Worm (Caenorhabditis elegans) whole organism, L2 larva: Measurements from ENCODE around the gene M110.9.

Experiments
- C34F6.9 ChIP-seq: fragments of 150-350 bp; optimal IDR thresholded peaks from 2 replicates; lab custom pipeline; 2014; ENCODE audit warnings: missing biosample characterization, missing genetic modification characterization
- F13H6.1 ChIP-seq: sonication (generic microtip); optimal IDR thresholded peaks from 2 replicates; lab custom pipeline; 2016; ENCODE audit warnings: missing genetic modification characterization, missing compliant biosample characterization
- Y55F3AM.14 ChIP-seq: fragments of 200-800 bp; sonication (Bioruptor generic); optimal IDR thresholded peaks from 2 replicates; lab custom pipeline; 2018; ENCODE audit warnings: mild to moderate bottlenecking, missing genetic modification characterization, missing compliant biosample characterization
- aly-2 ChIP-seq: fragments of 150-350 bp; optimal IDR thresholded peaks from 2 replicates; lab custom pipeline; 2014; ENCODE audit warnings: missing biosample characterization, missing genetic modification characterization
- ama-1 ChIP-seq: fragments of 150-350 bp; optimal IDR thresholded peaks from 2 replicates; lab custom pipeline; 2018; ENCODE audit warnings: inconsistent platforms
- blmp-1 ChIP-seq: sonication (generic microtip); optimal IDR thresholded peaks from 2 replicates; lab custom pipeline; 2017; ENCODE audit warnings: missing genetic modification characterization, mild to moderate bottlenecking, missing compliant biosample characterization, antibody characterized with exemption, moderate library complexity; ENCODE audit not compliant: insufficient read depth
- ceh-16 ChIP-seq: fragments of 150-350 bp; optimal IDR thresholded peaks from 2 replicates; lab custom pipeline; 2014; ENCODE audit warnings: missing biosample characterization, missing genetic modification characterization
- ceh-82 ChIP-seq: fragments of 150-350 bp; optimal IDR thresholded peaks from 2 replicates; lab custom pipeline; 2014; ENCODE audit warnings: missing biosample characterization, missing genetic modification characterization
- crh-2 ChIP-seq: sonication (generic microtip); optimal IDR thresholded peaks from 2 replicates; lab custom pipeline; 2017; ENCODE audit warnings: missing biosample characterization, missing genetic modification characterization
- egl-27 ChIP-seq: sonication (generic microtip); optimal IDR thresholded peaks from 3 replicates; lab custom pipeline; 2017; ENCODE audit warnings: missing biosample characterization, missing genetic modification reagents, missing genetic modification characterization
- elt-1 ChIP-seq: fragments of 150-350 bp; optimal IDR thresholded peaks from 2 replicates; lab custom pipeline; 2014; ENCODE audit warnings: missing biosample characterization, missing genetic modification characterization
- elt-3 ChIP-seq: sonication (generic microtip); optimal IDR thresholded peaks from 2 replicates; lab custom pipeline; 2017; ENCODE audit warnings: missing biosample characterization, missing genetic modification characterization
- fos-1 ChIP-seq: fragments of 150-350 bp; optimal IDR thresholded peaks from 2 replicates; lab custom pipeline; 2014; ENCODE audit warnings: missing biosample characterization, missing genetic modification characterization
- lin-11 ChIP-seq: fragments of 150-350 bp; sonication (generic microtip); optimal IDR thresholded peaks from 2 replicates; lab custom pipeline; 2014; ENCODE audit warnings: missing biosample characterization, missing genetic modification characterization, inconsistent platforms, mixed read lengths
- lin-39 ChIP-seq: fragments of 150-350 bp; optimal IDR thresholded peaks from 2 replicates; lab custom pipeline; 2014; ENCODE audit warnings: missing biosample characterization, missing genetic modification reagents, missing genetic modification characterization
- lsy-2 ChIP-seq, 2 experiments: fragments of 150-350 bp in 1 of 2; sonication (generic microtip) in 1 of 2; optimal IDR thresholded peaks; 2 replicates each; lab custom pipeline; 2014 to 2017; ENCODE audit warnings: missing biosample characterization in 2 of 2, missing genetic modification characterization in 2 of 2
- mab-5 ChIP-seq: fragments of 150-350 bp; optimal IDR thresholded peaks from 2 replicates; lab custom pipeline; 2014; ENCODE audit warnings: missing biosample characterization, missing genetic modification characterization
- mbf-1 ChIP-seq: sonication (generic microtip); optimal IDR thresholded peaks from 2 replicates; lab custom pipeline; 2017; ENCODE audit warnings: missing biosample characterization, missing genetic modification characterization
- nhr-10 ChIP-seq: sonication (generic microtip); optimal IDR thresholded peaks from 2 replicates; lab custom pipeline; 2017; ENCODE audit warnings: missing biosample characterization, missing genetic modification characterization
- nhr-11 ChIP-seq: fragments of 150-350 bp; optimal IDR thresholded peaks from 2 replicates; lab custom pipeline; 2014; ENCODE audit warnings: missing biosample characterization, missing genetic modification characterization
- nhr-129 ChIP-seq: fragments of 150-350 bp; optimal IDR thresholded peaks from 2 replicates; lab custom pipeline; 2014; ENCODE audit warnings: missing biosample characterization, missing genetic modification characterization
- nhr-23 ChIP-seq: fragments of 150-350 bp; optimal IDR thresholded peaks from 2 replicates; lab custom pipeline; 2014; ENCODE audit warnings: missing biosample characterization, missing genetic modification reagents, missing genetic modification characterization
- nhr-237 ChIP-seq: fragments of 150-350 bp; optimal IDR thresholded peaks from 2 replicates; lab custom pipeline; 2014; ENCODE audit warnings: missing biosample characterization, missing genetic modification characterization
- nhr-25 ChIP-seq: fragments of 150-350 bp; sonication (generic microtip); optimal IDR thresholded peaks from 3 replicates; lab custom pipeline; 2014; ENCODE audit warnings: missing biosample characterization, missing genetic modification characterization
- nhr-6 ChIP-seq: fragments of 150-350 bp; optimal IDR thresholded peaks from 2 replicates; lab custom pipeline; 2014; ENCODE audit warnings: missing biosample characterization, missing genetic modification characterization
- peb-1 ChIP-seq: fragments of 150-350 bp; optimal IDR thresholded peaks from 2 replicates; lab custom pipeline; 2014; ENCODE audit warnings: missing biosample characterization, missing genetic modification characterization
- skn-1 ChIP-seq: sonication (generic microtip); optimal IDR thresholded peaks from 2 replicates; lab custom pipeline; 2017; ENCODE audit warnings: missing biosample characterization, missing genetic modification characterization
- sma-9 ChIP-seq, 2 experiments: fragments of 150-350 bp in 1 of 2; sonication (generic microtip) in 1 of 2; optimal IDR thresholded peaks; 2 replicates each; lab custom pipeline; 2014 to 2016; ENCODE audit warnings: missing genetic modification characterization in 2 of 2, mild to moderate bottlenecking in 1 of 2, missing biosample characterization in 1 of 2, missing compliant biosample characterization in 1 of 2, missing genetic modification reagents in 1 of 2, moderate library complexity in 1 of 2
- unc-39 ChIP-seq: fragments of 150-350 bp; optimal IDR thresholded peaks from 2 replicates; lab custom pipeline; 2014; ENCODE audit warnings: missing biosample characterization, missing genetic modification characterization
- ztf-1 ChIP-seq: fragments of 200-800 bp; sonication (Bioruptor generic); conservative IDR thresholded peaks from 2 replicates; pipeline ENCODE4 v1.3.6; 2022; ENCODE audit warnings: missing genetic modification characterization, missing compliant biosample characterization
- ztf-11 ChIP-seq: sonication (generic microtip); optimal IDR thresholded peaks from 2 replicates; lab custom pipeline; 2017; ENCODE audit warnings: missing biosample characterization, missing genetic modification characterization
- ztf-4 ChIP-seq: fragments of 150-350 bp; optimal IDR thresholded peaks from 2 replicates; lab custom pipeline; 2014; ENCODE audit warnings: missing biosample characterization, missing genetic modification characterization

Gene M110.9

DNA sequence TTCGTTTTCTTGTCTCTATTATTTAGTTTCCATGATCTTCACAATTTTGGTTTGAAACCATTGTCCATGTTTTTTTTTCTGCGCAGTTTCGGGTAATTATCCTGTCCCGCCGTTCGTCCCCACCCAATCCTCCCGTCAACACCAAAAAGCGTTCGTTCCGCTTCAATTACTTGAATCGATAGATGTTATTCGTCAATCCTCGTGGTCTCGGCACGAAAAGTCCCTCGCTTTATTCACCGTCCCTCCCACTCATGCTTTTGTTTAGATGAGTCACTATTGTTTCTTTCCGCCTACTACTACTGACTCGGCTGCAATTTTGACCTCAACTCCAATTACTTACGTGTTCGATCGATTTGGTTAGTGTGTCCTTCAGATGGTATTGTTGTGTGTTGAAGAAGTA is 7.7 kb upstream of the M110.9 start:
- TF ChIP-seq lin-11 (no peak), skn-1 (no peak), ztf-1 (no peak), ztf-11 (tag; lab: Kevin White, UChicago) (no peak), nhr-11 (tag; lab: Kevin White, UChicago) (no peak), nhr-10 (tag; lab: Kevin White, UChicago) (no peak), lin-39 (tag; lab: Kevin White, UChicago) (no peak), peb-1 (tag; lab: Kevin White, UChicago) (no peak), nhr-237 (tag; lab: Kevin White, UChicago) (no peak), ceh-82 (no peak), elt-1 (tag; lab: Kevin White, UChicago) (no peak), ama-1 (lab: Kevin White, UChicago) (no peak), egl-27 (no peak), mbf-1 (no peak), unc-39 (no peak), ceh-16 (tag; lab: Kevin White, UChicago) (no peak)

DNA sequence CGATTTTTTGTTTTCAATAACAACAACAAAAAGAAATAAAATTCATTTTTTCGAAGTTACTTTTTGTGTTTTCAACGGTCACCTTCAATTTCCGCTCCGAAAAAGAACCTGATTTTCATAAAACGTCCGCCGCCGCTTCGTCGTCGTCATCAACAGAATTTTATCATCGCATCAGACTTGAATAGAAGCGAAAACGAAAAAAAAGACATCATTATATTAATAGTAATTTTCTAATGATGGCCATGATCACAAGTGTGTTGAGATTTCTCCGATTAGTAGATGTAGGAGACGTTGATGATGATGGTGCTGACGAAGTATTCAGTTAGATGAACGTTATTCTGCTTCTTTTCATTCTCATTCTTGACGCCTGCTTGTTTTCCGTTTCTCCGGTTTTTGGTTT is 7.1 kb upstream of the M110.9 start:
- no peak for TF ChIP-seq elt-3 (tag; lab: Kevin White, UChicago)
- TF ChIP-seq F13H6.1: no peak
- TF ChIP-seq nhr-6: no peak
- no peak for TF ChIP-seq lin-11
- TF ChIP-seq C34F6.9 (tag; lab: Kevin White, UChicago): no peak
- TF ChIP-seq Y55F3AM.14 (GFP tag; lab: Kevin White, UChicago): no peak
- TF ChIP-seq nhr-237 (tag; lab: Kevin White, UChicago): no peak
- TF ChIP-seq, all 48 proteins: peak for 0

DNA sequence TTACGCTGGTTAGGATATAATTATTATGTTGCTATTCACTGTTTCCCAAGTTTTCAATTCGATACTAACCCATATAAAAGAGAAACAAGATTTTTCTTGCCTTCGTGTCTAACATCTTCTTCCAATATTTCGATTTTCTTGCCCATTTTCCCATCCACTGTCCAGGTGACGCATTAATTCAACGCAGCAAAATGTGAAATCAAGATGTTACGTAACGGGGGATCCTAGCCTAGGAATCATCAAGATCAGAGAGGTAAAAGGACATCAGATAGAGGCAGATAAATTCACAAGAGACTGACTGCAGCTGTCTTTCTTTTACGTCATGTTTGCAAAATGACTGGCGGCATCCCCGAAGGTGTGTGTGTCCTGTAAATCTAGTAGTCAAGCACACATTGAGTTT is 6.5 kb upstream of the M110.9 start:
- TF ChIP-seq elt-1 (tag; lab: Kevin White, UChicago): peak; percentile 3
- no peak for TF ChIP-seq mab-5 (tag; lab: Kevin White, UChicago)
- peak; percentile 8 for TF ChIP-seq fos-1 (tag; lab: Kevin White, UChicago)
- TF ChIP-seq aly-2 (tag; lab: Kevin White, UChicago): no peak
- TF ChIP-seq nhr-129: peak; percentile 9
- TF ChIP-seq, all 48 proteins: peak for 3

DNA sequence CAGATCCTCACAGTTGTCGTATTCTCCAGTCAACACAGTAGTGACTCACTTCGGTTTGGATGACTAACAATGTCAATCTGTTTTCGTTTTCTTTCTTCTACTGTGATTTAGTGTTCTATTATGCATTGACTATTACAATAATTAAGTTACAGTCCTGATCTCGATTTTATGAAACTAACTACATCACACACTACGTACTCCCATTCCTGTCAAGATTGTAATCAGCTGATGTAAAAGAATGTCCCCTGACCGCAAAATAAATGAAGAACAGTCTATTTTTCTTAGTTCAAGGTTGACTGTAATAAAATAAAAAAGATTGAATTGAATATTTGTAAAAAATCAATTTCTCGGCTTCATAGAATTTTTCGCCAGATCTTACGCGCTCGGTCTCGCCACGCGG is 5.7 kb upstream of the M110.9 start:
- TF ChIP-seq nhr-25: peak; percentile 47
- no peak for TF ChIP-seq nhr-11 (tag; lab: Kevin White, UChicago)
- no peak for TF ChIP-seq ztf-11 (tag; lab: Kevin White, UChicago)
- no peak for TF ChIP-seq ztf-1
- TF ChIP-seq egl-27: no peak
- no peak for TF ChIP-seq lin-11
- no peak for TF ChIP-seq blmp-1 (tag; lab: Kevin White, UChicago)
- TF ChIP-seq nhr-6: no peak
- TF ChIP-seq, all 48 proteins: peak for 1

DNA sequence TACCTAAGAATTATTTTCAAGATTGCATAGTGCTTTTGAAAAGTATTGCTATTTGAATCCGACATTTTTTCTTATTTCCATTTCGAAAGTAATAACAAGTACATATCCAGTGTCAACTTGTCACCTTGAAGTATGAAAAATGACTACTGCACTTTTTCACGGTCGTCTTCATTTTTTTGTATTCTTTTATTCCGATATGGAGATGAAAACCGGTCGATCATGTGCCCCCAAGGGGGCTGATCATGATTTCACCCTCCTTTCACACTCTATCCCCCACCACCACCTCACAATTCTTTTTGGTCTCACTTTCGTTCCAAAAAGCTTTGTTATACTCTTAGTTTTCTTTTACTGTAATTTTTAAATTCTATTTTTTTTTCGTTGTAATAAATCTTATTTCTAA is 5.2 kb upstream of the M110.9 start:
- no peak for TF ChIP-seq nhr-6
- peak; percentile 84 for TF ChIP-seq blmp-1 (tag; lab: Kevin White, UChicago)
- TF ChIP-seq C34F6.9 (tag; lab: Kevin White, UChicago): no peak
- TF ChIP-seq nhr-25: peak; percentile 65

DNA sequence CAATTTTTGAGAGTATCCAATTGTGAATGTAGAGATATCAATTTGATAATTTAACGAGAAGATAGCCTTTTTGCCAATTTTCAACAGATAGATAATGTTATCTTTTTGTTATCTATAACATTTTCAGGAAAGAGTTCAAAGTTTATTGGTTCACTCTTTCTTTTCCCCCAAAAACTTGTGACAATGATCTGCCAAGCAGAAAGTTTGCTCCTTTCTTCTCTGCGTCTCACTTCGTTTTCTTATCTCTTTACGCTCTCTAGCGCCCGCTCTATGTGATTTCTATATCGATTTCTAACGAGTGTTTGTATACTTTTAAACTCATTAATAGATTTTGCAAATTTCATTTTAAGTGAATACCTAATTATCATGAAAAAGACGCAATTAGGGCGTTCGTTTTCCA is 4.6 kb upstream of the M110.9 start:
- peak; percentile 54 for TF ChIP-seq sma-9 (GFP tag; optimal IDR thresholded peaks at IDR 0.05; lab: Kevin White, UChicago)
- TF ChIP-seq sma-9 (tag; optimal IDR thresholded peaks at IDR 0.05; lab: Kevin White, UChicago): no peak
- TF ChIP-seq peb-1 (tag; lab: Kevin White, UChicago): no peak
- TF ChIP-seq F13H6.1: peak; percentile 41
- no peak for TF ChIP-seq ama-1 (lab: Kevin White, UChicago)
- peak; percentile 7 for TF ChIP-seq skn-1
- TF ChIP-seq nhr-10 (tag; lab: Kevin White, UChicago): no peak
- no peak for TF ChIP-seq ztf-4 (tag; lab: Kevin White, UChicago)
- TF ChIP-seq crh-2 (tag; lab: Kevin White, UChicago): peak; percentile 52
- peak; percentile 18 for TF ChIP-seq C34F6.9 (tag; lab: Kevin White, UChicago)
- no peak for TF ChIP-seq egl-27
- no peak for TF ChIP-seq elt-3 (tag; lab: Kevin White, UChicago)
- no peak for TF ChIP-seq lsy-2 (tag; optimal IDR thresholded peaks at IDR 0.05; lab: Kevin White, UChicago)
- no peak for TF ChIP-seq nhr-23 (tag; lab: Kevin White, UChicago)
- TF ChIP-seq fos-1 (tag; lab: Kevin White, UChicago): peak; percentile 43
- no peak for TF ChIP-seq blmp-1 (tag; lab: Kevin White, UChicago)
